Fruit fly (Drosophila melanogaster) whole organism, embryonic: ENCODE data around the gene CG7465.

Experiments
- ATbp ChIP-seq: fragments of 200-800 bp; sonication (Bioruptor generic); optimal IDR thresholded peaks from 2 replicates; lab custom pipeline; 2017; ENCODE audit warnings: missing biosample characterization, mild to moderate bottlenecking, missing genetic modification characterization, missing genetic modification reagents
- Atf-2 ChIP-seq: fragments of 200-800 bp; sonication (Bioruptor generic); optimal IDR thresholded peaks from 2 replicates; lab custom pipeline; 2016; ENCODE audit warnings: missing biosample characterization, missing genetic modification characterization
- C15 ChIP-seq: fragments of 200-800 bp; sonication (Bioruptor generic); IDR thresholded peaks from 3 replicates; pipeline ENCODE4 v1.3.6; 2022; ENCODE audit warnings: missing biosample characterization, missing genetic modification characterization
- CG11093 ChIP-seq: fragments of 200-800 bp; sonication (Bioruptor generic); IDR thresholded peaks from 3 replicates; pipeline ENCODE4 v1.3.6; 2022; ENCODE audit warnings: missing biosample characterization, missing genetic modification characterization
- CG11504 ChIP-seq: fragments of 200-800 bp; sonication (Bioruptor generic); optimal IDR thresholded peaks from 3 replicates; lab custom pipeline; 2019; ENCODE audit warnings: missing biosample characterization, mild to moderate bottlenecking, missing genetic modification characterization, moderate library complexity
- CG11560 ChIP-seq: fragments of 200-800 bp; sonication (Bioruptor generic); IDR thresholded peaks from 3 replicates; pipeline ENCODE4 v1.3.6; 2022; ENCODE audit warnings: missing biosample characterization, missing genetic modification characterization
- CG12071 ChIP-seq: fragments of 200-800 bp; sonication (Bioruptor generic); optimal IDR thresholded peaks from 3 replicates; lab custom pipeline; 2018; ENCODE audit warnings: missing biosample characterization, mild to moderate bottlenecking, missing genetic modification characterization
- CG14860 ChIP-seq: fragments of 200-800 bp; sonication (Bioruptor generic); IDR thresholded peaks from 3 replicates; pipeline ENCODE4 v1.3.6; 2022; ENCODE audit warnings: missing biosample characterization, missing genetic modification characterization; ENCODE audit not compliant: partially characterized antibody
- CG14965 ChIP-seq: fragments of 200-800 bp; sonication (Bioruptor generic); optimal IDR thresholded peaks from 2 replicates; lab custom pipeline; 2016; ENCODE audit warnings: missing biosample characterization, missing genetic modification characterization, borderline replicate concordance
- CG15514 ChIP-seq: fragments of 200-800 bp; sonication (Bioruptor generic); optimal IDR thresholded peaks from 3 replicates; lab custom pipeline; 2017; ENCODE audit warnings: missing biosample characterization, missing genetic modification characterization, mild to moderate bottlenecking, moderate library complexity, missing genetic modification reagents
- CG18599 ChIP-seq: fragments of 200-800 bp; sonication (Bioruptor generic); optimal IDR thresholded peaks from 3 replicates; lab custom pipeline; 2017; ENCODE audit warnings: missing biosample characterization, missing genetic modification characterization, mild to moderate bottlenecking, moderate library complexity, missing genetic modification reagents
- CG42726 ChIP-seq: fragments of 200-800 bp; sonication (Bioruptor generic); IDR thresholded peaks from 2 replicates; pipeline ENCODE4 v1.3.6; 2022; ENCODE audit warnings: missing biosample characterization, missing genetic modification characterization; ENCODE audit not compliant: partially characterized antibody
- CG4424 ChIP-seq: fragments of 200-800 bp; sonication (Bioruptor generic); optimal IDR thresholded peaks from 3 replicates; lab custom pipeline; 2016; ENCODE audit warnings: missing biosample characterization, missing genetic modification characterization
- CG4730 ChIP-seq: fragments of 200-800 bp; sonication (Bioruptor generic); IDR thresholded peaks from 2 replicates; pipeline ENCODE4 v1.3.6; 2022; ENCODE audit warnings: missing biosample characterization, missing genetic modification characterization
- CG4820 ChIP-seq: fragments of 200-800 bp; sonication (Bioruptor generic); optimal IDR thresholded peaks from 3 replicates; lab custom pipeline; 2016; ENCODE audit warnings: missing biosample characterization, missing genetic modification characterization
- CG4854 ChIP-seq: fragments of 200-800 bp; sonication (Bioruptor generic); optimal IDR thresholded peaks from 2 replicates; lab custom pipeline; 2016; ENCODE audit warnings: missing biosample characterization, missing genetic modification characterization, inconsistent platforms
- CG7372 ChIP-seq: fragments of 200-800 bp; sonication (Bioruptor generic); IDR thresholded peaks from 2 replicates; pipeline ENCODE4 v1.3.6; 2022; ENCODE audit warnings: missing biosample characterization, missing genetic modification characterization
- CG8388 ChIP-seq: fragments of 200-800 bp; sonication (Bioruptor generic); optimal IDR thresholded peaks from 2 replicates; lab custom pipeline; 2019; ENCODE audit warnings: missing biosample characterization, mild to moderate bottlenecking, missing genetic modification characterization, moderate library complexity
- CG9437 ChIP-seq: fragments of 200-800 bp; sonication (Bioruptor generic); optimal IDR thresholded peaks from 2 replicates; lab custom pipeline; 2018; ENCODE audit warnings: missing biosample characterization, mild to moderate bottlenecking, missing genetic modification characterization
- CG9609 ChIP-seq: fragments of 200-800 bp; sonication (Bioruptor generic); optimal IDR thresholded peaks from 3 replicates; lab custom pipeline; 2016; ENCODE audit warnings: missing biosample characterization, missing genetic modification characterization
- CG9876 ChIP-seq: fragments of 200-800 bp; sonication (Bioruptor generic); optimal IDR thresholded peaks from 2 replicates; lab custom pipeline; 2016; ENCODE audit warnings: missing biosample characterization, missing genetic modification characterization
- Dip3 ChIP-seq: fragments of 200-800 bp; sonication (Bioruptor generic); optimal IDR thresholded peaks from 3 replicates; lab custom pipeline; 2016; ENCODE audit warnings: missing biosample characterization, missing genetic modification characterization
- Doc3 ChIP-seq: fragments of 200-800 bp; sonication (Bioruptor generic); IDR thresholded peaks from 3 replicates; pipeline ENCODE4 v1.3.6; 2022; ENCODE audit warnings: missing biosample characterization, missing genetic modification characterization; ENCODE audit not compliant: partially characterized antibody
- HLH3B ChIP-seq: fragments of 200-800 bp; sonication (Bioruptor generic); IDR thresholded peaks from 2 replicates; pipeline ENCODE4 v1.3.6; 2022; ENCODE audit warnings: missing biosample characterization, missing genetic modification characterization
- Oli ChIP-seq: fragments of 200-800 bp; sonication (Bioruptor generic); optimal IDR thresholded peaks from 2 replicates; lab custom pipeline; 2018; ENCODE audit warnings: missing biosample characterization, mild to moderate bottlenecking, missing genetic modification characterization, moderate library complexity
- Poxn ChIP-seq: fragments of 200-800 bp; sonication (Bioruptor generic); IDR thresholded peaks from 2 replicates; pipeline ENCODE4 v1.3.6; 2022; ENCODE audit warnings: missing biosample characterization, missing genetic modification characterization
- Tbp ChIP-seq: fragments of >200 bp; optimal IDR thresholded peaks from 2 replicates; lab custom pipeline; 2018; ENCODE audit warnings: missing biosample characterization, missing genetic modification characterization
- Vsx1 ChIP-seq: fragments of 200-800 bp; sonication (Bioruptor generic); optimal IDR thresholded peaks from 2 replicates; lab custom pipeline; 2017; ENCODE audit warnings: missing biosample characterization, mild to moderate bottlenecking, missing genetic modification characterization, missing genetic modification reagents
- ato ChIP-seq: fragments of 200-800 bp; sonication (Bioruptor generic); IDR thresholded peaks from 2 replicates; pipeline ENCODE4 v1.3.6; 2022; ENCODE audit warnings: missing biosample characterization, missing genetic modification characterization; ENCODE audit not compliant: partially characterized antibody
- az2 ChIP-seq: fragments of 200-800 bp; sonication (Bioruptor generic); optimal IDR thresholded peaks from 3 replicates; lab custom pipeline; 2016; ENCODE audit warnings: missing biosample characterization, missing genetic modification characterization
- bcd ChIP-seq: fragments of 200-800 bp; sonication (Bioruptor generic); optimal IDR thresholded peaks from 2 replicates; lab custom pipeline; 2017; ENCODE audit warnings: missing biosample characterization, mild to moderate bottlenecking, missing genetic modification characterization
- btn ChIP-seq: fragments of 200-800 bp; sonication (Bioruptor generic); optimal IDR thresholded peaks from 2 replicates; lab custom pipeline; 2016; ENCODE audit warnings: missing biosample characterization, missing genetic modification characterization
- cg ChIP-seq: fragments of 200-800 bp; sonication (Bioruptor generic); optimal IDR thresholded peaks from 3 replicates; lab custom pipeline; 2019; ENCODE audit warnings: missing biosample characterization, mild to moderate bottlenecking, missing genetic modification characterization, moderate library complexity
- croc ChIP-seq: fragments of 200-800 bp; sonication (Bioruptor generic); conservative IDR thresholded peaks from 3 replicates; pipeline ENCODE4 v1.3.6; 2022; ENCODE audit warnings: missing biosample characterization, missing genetic modification characterization
- danr ChIP-seq: fragments of 200-800 bp; sonication (Bioruptor generic); IDR thresholded peaks from 2 replicates; pipeline ENCODE4 v1.3.6; 2022; ENCODE audit warnings: missing biosample characterization, missing genetic modification characterization
- ewg ChIP-seq: fragments of 200-800 bp; sonication (Bioruptor generic); optimal IDR thresholded peaks from 3 replicates; lab custom pipeline; 2017; ENCODE audit warnings: mild to moderate bottlenecking, missing biosample characterization, missing genetic modification reagents, missing genetic modification characterization
- fd3F ChIP-seq: fragments of 200-800 bp; sonication (Bioruptor generic); optimal IDR thresholded peaks from 2 replicates; lab custom pipeline; 2018; ENCODE audit warnings: missing biosample characterization, mild to moderate bottlenecking, missing genetic modification characterization, moderate library complexity
- ham ChIP-seq: fragments of 200-800 bp; sonication (Bioruptor generic); IDR thresholded peaks from 2 replicates; pipeline ENCODE4 v1.3.6; 2022; ENCODE audit warnings: missing biosample characterization, missing genetic modification characterization
- jigr1 ChIP-seq: fragments of 200-800 bp; sonication (Bioruptor generic); IDR thresholded peaks from 3 replicates; pipeline ENCODE4 v1.3.6; 2022; ENCODE audit warnings: missing biosample characterization, missing genetic modification characterization
- jumu ChIP-seq: fragments of 200-800 bp; sonication (Bioruptor generic); optimal IDR thresholded peaks from 3 replicates; lab custom pipeline; 2016; ENCODE audit warnings: missing biosample characterization, missing genetic modification characterization
- ken ChIP-seq: fragments of 200-800 bp; sonication (Bioruptor generic); IDR thresholded peaks from 3 replicates; pipeline ENCODE4 v1.3.6; 2022; ENCODE audit warnings: missing biosample characterization, missing genetic modification characterization
- mirr ChIP-seq: fragments of 200-800 bp; sonication (Bioruptor generic); optimal IDR thresholded peaks from 3 replicates; lab custom pipeline; 2018; ENCODE audit warnings: missing biosample characterization, mild to moderate bottlenecking, missing genetic modification characterization
- org-1 ChIP-seq: fragments of 200-800 bp; sonication (Bioruptor generic); optimal IDR thresholded peaks from 2 replicates; lab custom pipeline; 2017; ENCODE audit warnings: missing biosample characterization, missing genetic modification characterization
- pho ChIP-seq: fragments of 200-800 bp; sonication (Bioruptor generic); optimal IDR thresholded peaks from 2 replicates; lab custom pipeline; 2016; ENCODE audit warnings: missing biosample characterization, missing genetic modification characterization
- row ChIP-seq: fragments of 200-800 bp; sonication (Bioruptor generic); IDR thresholded peaks from 3 replicates; pipeline ENCODE4 v1.3.6; 2022; ENCODE audit warnings: missing biosample characterization, missing genetic modification characterization
- sisA ChIP-seq: fragments of 200-800 bp; sonication (Bioruptor generic); IDR thresholded peaks from 2 replicates; pipeline ENCODE4 v1.3.6; 2022; ENCODE audit warnings: missing biosample characterization, missing genetic modification characterization
- sob ChIP-seq: fragments of 200-800 bp; sonication (Bioruptor generic); IDR thresholded peaks from 2 replicates; pipeline ENCODE4 v1.3.6; 2022; ENCODE audit warnings: missing biosample characterization, missing genetic modification characterization
- sqz ChIP-seq: fragments of 200-800 bp; sonication (Bioruptor generic); optimal IDR thresholded peaks from 3 replicates; lab custom pipeline; 2018; ENCODE audit warnings: missing biosample characterization, mild to moderate bottlenecking, missing genetic modification characterization
- tgo ChIP-seq: fragments of 200-800 bp; sonication (Bioruptor generic); IDR thresholded peaks from 3 replicates; pipeline ENCODE4 v1.3.6; 2022; ENCODE audit warnings: missing biosample characterization, missing genetic modification characterization
- ttk ChIP-seq: fragments of 200-800 bp; sonication (Bioruptor generic); IDR thresholded peaks from 2 replicates; pipeline ENCODE4 v2.1.2; 2022; ENCODE audit warnings: missing biosample characterization, missing genetic modification characterization

Gene CG7465

dm6 chr3L:4474946-4475470, 5.1 kb upstream of the CG7465 start (continued):
- TF ChIP-seq Doc3 (GFP tag; lab: Robert Waterston, UW) (no peak), CG4730 (no peak), sob (peak; percentile 80), ewg (GFP tag; lab: Kevin White, UChicago) (peak; percentile 55), C15 (GFP tag; lab: Robert Waterston, UW) (0 out of 3 replicates have a peak, but pooled peaks have one; percentile 60), ATbp (GFP tag; lab: Kevin White, UChicago) (peak; percentile 92), jumu (GFP tag; lab: Kevin White, UChicago) (no peak), CG18599 (GFP tag; lab: Kevin White, UChicago) (peak; percentile 90), ham (GFP tag; lab: Robert Waterston, UW) (no peak), CG11093 (GFP tag; lab: Robert Waterston, UW) (no peak), cg (GFP tag; lab: Kevin White, UChicago) (no peak), CG12071 (GFP tag; lab: Kevin White, UChicago) (peak; percentile 97), Atf-2 (GFP tag; lab: Kevin White, UChicago) (no peak), Vsx1 (GFP tag; lab: Kevin White, UChicago) (peak; percentile 91), btn (peak; percentile 48), CG11560 (tag; lab: Robert Waterston, UW) (no peak), CG9609 (GFP tag; lab: Kevin White, UChicago) (peak; percentile 29), CG4424 (GFP tag; lab: Kevin White, UChicago) (peak; percentile 80), HLH3B (GFP tag; lab: Robert Waterston, UW) (peak; percentile 40; the same call in 1 of the 2 replicates), CG4820 (GFP tag; lab: Kevin White, UChicago) (peak; percentile 14), jigr1 (GFP tag; lab: Robert Waterston, UW) (no peak), CG15514 (GFP tag; lab: Kevin White, UChicago) (peak; percentile 92), mirr (GFP tag; lab: Kevin White, UChicago) (peak; percentile 96), Oli (tag; lab: Kevin White, UChicago) (peak; percentile 67), CG9437 (peak; percentile 72), ttk (GFP tag; lab: Robert Waterston, UW) (peak; percentile 65), ato (GFP tag; lab: Robert Waterston, UW) (no peak), fd3F (GFP tag; lab: Kevin White, UChicago) (peak; percentile 68), CG42726 (no peak), Poxn (GFP tag; lab: Robert Waterston, UW) (no peak), CG7372 (GFP tag; lab: Robert Waterston, UW) (no peak; the same call in 1 of the 2 replicates), croc (no peak), bcd (GFP tag; lab: Kevin White, UChicago) (peak; percentile 79), row (GFP tag; lab: Robert Waterston, UW) (0 out of 3 replicates have a peak, but pooled peaks have one; percentile 6), danr (GFP tag; lab: Robert Waterston, UW) (no peak), az2 (GFP tag; lab: Kevin White, UChicago) (peak; percentile 73), CG11504 (peak; percentile 74), CG14965 (peak; percentile 30), Tbp (no peak), CG14860 (GFP tag; lab: Robert Waterston, UW) (no peak), sisA (GFP tag; lab: Robert Waterston, UW) (no peak), sqz (peak; percentile 71), CG4854 (peak; percentile 82), ken (peak; percentile 27; the same call in 1 of the 3 replicates), tgo (no peak), Dip3 (GFP tag; lab: Kevin White, UChicago) (peak; percentile 42), pho (peak; percentile 33), org-1 (GFP tag; lab: Kevin White, UChicago) (peak; percentile 76), CG8388 (peak; percentile 77), CG9876 (peak; percentile 40)
